Worm (Caenorhabditis elegans) whole organism, late embryonic: ENCODE measurements around the gene F54D5.2.

ENCODE experiments used
- ceh-31 ChIP-seq: sonication (generic microtip); optimal IDR thresholded peaks from 2 replicates; lab custom pipeline; 2016; ENCODE audit warnings: missing genetic modification characterization, missing compliant biosample characterization
- gmeb-2 ChIP-seq: sonication (generic microtip); optimal IDR thresholded peaks from 2 replicates; lab custom pipeline; 2016; ENCODE audit warnings: missing genetic modification characterization, inconsistent platforms, missing compliant biosample characterization
- hlh-6 ChIP-seq: sonication (generic microtip); optimal IDR thresholded peaks from 2 replicates; lab custom pipeline; 2016; ENCODE audit warnings: missing genotype, missing genetic modification characterization, missing compliant biosample characterization
- nfya-1 ChIP-seq: sonication (generic microtip); optimal IDR thresholded peaks from 2 replicates; lab custom pipeline; 2017; ENCODE audit warnings: missing genetic modification characterization, mild to moderate bottlenecking, missing compliant biosample characterization, antibody characterized with exemption, moderate library complexity
- pat-9 ChIP-seq: fragments of 200-800 bp; sonication (Bioruptor generic); optimal IDR thresholded peaks from 2 replicates; lab custom pipeline; 2018; ENCODE audit warnings: mild to moderate bottlenecking, missing genetic modification characterization, moderate library complexity, missing compliant biosample characterization
- ref-2 ChIP-seq: sonication (generic microtip); optimal IDR thresholded peaks from 2 replicates; lab custom pipeline; 2016; ENCODE audit warnings: missing genetic modification characterization, missing compliant biosample characterization
- ztf-16 ChIP-seq: sonication (generic microtip); optimal IDR thresholded peaks from 2 replicates; lab custom pipeline; 2017; ENCODE audit warnings: missing genetic modification characterization, missing compliant biosample characterization

ce11 chrII:11622605-11623004 is 49.6 kb downstream of the F54D5.2 start:
- no peak for TF ChIP-seq gmeb-2
- TF ChIP-seq ceh-31 (tag; lab: Kevin White, UChicago) = no peak
- no peak for TF ChIP-seq ref-2 (tag; lab: Kevin White, UChicago)
- no peak for TF ChIP-seq nfya-1 (tag; lab: Kevin White, UChicago)
- no peak for TF ChIP-seq pat-9 (tag; lab: Kevin White, UChicago)
- TF ChIP-seq ztf-16 (tag; lab: Kevin White, UChicago) = no peak
- no peak for TF ChIP-seq hlh-6 (tag; lab: Kevin White, UChicago)
